Worm (Caenorhabditis elegans) whole organism, dauer: ENCODE measurements around the gene gst-19.

Source experiments
- unc-62 ChIP-seq: sonication (generic microtip); optimal IDR thresholded peaks from 2 replicates; lab custom pipeline; 2017; ENCODE audit warnings: missing biosample characterization, missing genetic modification reagents, missing genetic modification characterization

Gene gst-19

DNA sequence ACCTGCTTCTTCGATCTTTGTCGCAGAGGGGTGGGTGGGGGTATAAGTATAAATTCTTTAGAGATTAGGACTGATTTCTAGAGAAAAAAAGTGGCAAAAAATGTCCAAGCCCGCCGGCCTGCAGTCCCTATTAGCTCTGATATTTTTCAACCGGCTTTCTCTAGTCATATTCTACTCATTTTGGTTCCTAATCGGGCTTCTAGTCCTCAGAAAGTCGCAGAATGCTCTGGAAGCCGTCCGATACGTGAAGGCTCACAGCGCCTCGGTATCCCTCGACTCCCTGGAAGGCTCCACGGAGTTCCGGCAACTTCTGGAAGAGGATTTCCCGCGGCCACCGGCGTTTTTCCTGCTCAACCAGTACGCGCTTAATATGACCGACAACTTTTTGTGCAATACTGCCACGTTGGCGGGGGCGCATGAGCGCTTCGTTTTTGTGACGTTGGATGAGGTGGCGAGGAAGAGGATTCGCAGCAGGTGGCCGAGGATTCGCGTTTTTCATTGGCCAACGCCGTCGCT, 41.2 kb downstream of the gst-19 start, which contains the start of gene Y48E1B.8:
Gene Y48E1B.8, plus strand, starts transcription at position 51 of the 516 bp plus-strand sequence.
- TF ChIP-seq unc-62 (GFP tag; lab: Kevin White, UChicago) = no peak
